Worm (Caenorhabditis elegans) whole organism, midembryonic: ENCODE results near the gene F14D7.8.

Experiments
- T22C8.4 ChIP-seq: fragments of 200-800 bp; sonication (Bioruptor generic); IDR thresholded peaks from 2 replicates; pipeline ENCODE4 v1.3.6; 2022; ENCODE audit warnings: missing genetic modification characterization, missing compliant biosample characterization
- cog-1 ChIP-seq: sonication (generic microtip); optimal IDR thresholded peaks from 2 replicates; lab custom pipeline; 2016; ENCODE audit warnings: missing genetic modification characterization, missing compliant biosample characterization
- flt-1 ChIP-seq: fragments of 200-800 bp; sonication (Bioruptor generic); IDR thresholded peaks from 2 replicates; pipeline ENCODE4 v1.3.6; 2022; ENCODE audit warnings: missing genetic modification characterization, missing compliant biosample characterization
- klf-2 ChIP-seq: fragments of 200-800 bp; sonication (Bioruptor generic); conservative IDR thresholded peaks from 2 replicates; pipeline ENCODE4 v1.3.6; 2022; ENCODE audit warnings: missing genetic modification reagents, missing genetic modification characterization, missing compliant biosample characterization
- med-1 ChIP-seq: sonication (generic microtip); optimal IDR thresholded peaks from 2 replicates; lab custom pipeline; 2017; ENCODE audit warnings: missing genetic modification characterization, mild to moderate bottlenecking, missing compliant biosample characterization, antibody characterized with exemption, missing genetic modification reagents; ENCODE audit not compliant: insufficient read depth
- ref-1 ChIP-seq: fragments of 200-800 bp; sonication (Bioruptor generic); conservative IDR thresholded peaks from 2 replicates; pipeline ENCODE4 v1.3.6; 2022; ENCODE audit warnings: missing genetic modification reagents, missing genetic modification characterization, missing compliant biosample characterization
- tab-1 ChIP-seq: fragments of 200-800 bp; sonication (Bioruptor generic); IDR thresholded peaks from 2 replicates; pipeline ENCODE4 v1.3.6; 2022; ENCODE audit warnings: missing genetic modification characterization, missing compliant biosample characterization
- ztf-23 ChIP-seq: fragments of 200-800 bp; sonication (Bioruptor generic); IDR thresholded peaks from 2 replicates; pipeline ENCODE4 v1.3.6; 2022; ENCODE audit warnings: missing genetic modification reagents, missing genetic modification characterization, missing compliant biosample characterization
- ztf-29 ChIP-seq: fragments of 200-800 bp; sonication (Bioruptor generic); IDR thresholded peaks from 2 replicates; pipeline ENCODE4 v1.3.6; 2022; ENCODE audit warnings: missing genetic modification reagents, missing genetic modification characterization, missing compliant biosample characterization

- TF ChIP-seq med-1 (GFP tag; lab: Kevin White, UChicago): no peak
- no peak for TF ChIP-seq flt-1 (GFP tag; lab: Robert Waterston, UW)
- no peak for TF ChIP-seq T22C8.4 (GFP tag; lab: Robert Waterston, UW)
- TF ChIP-seq ztf-23 (GFP tag; lab: Robert Waterston, UW): no peak
- TF ChIP-seq klf-2 (GFP tag; lab: Robert Waterston, UW): no peak
- TF ChIP-seq cog-1: no peak
- no peak for TF ChIP-seq ref-1 (GFP tag; lab: Robert Waterston, UW)
- TF ChIP-seq ztf-29 (GFP tag; lab: Robert Waterston, UW): no peak
- no peak for TF ChIP-seq tab-1 (GFP tag; lab: Robert Waterston, UW)
Measured at ce11 chrV:14279777-14280176, 32.8 kb downstream of the F14D7.8 start, which contains the start of gene srt-33.
